Fruit fly (Drosophila melanogaster): ENCODE data around the gene CG2926.
A peak's percentile ranks its signal among the peaks of the same experiment; 100 is the strongest.

CG2926 gene

DNA sequence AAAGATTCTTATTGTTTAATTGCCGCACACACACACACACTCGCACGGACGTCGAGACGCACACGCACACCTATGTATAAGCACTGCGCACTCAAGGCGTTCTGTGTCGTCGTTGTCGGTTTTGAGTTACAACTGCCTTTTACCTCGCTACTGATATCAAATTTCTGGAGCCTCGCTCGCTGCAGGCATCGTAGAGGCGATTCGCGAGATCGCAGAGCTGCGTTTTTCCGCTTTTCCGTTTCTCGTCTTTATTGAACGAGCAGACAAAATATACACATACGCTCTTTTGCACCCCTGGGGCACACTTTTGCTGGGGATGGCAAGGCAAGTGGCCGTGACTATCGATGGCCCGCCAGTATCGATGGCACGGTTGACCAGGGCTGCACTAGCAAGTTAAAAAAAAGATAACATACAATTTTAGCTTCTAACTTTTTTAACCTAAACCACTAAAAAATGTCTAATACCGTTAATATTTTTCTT, 40.7 kb downstream of the CG2926 start, which contains the start of gene CG2519 (continued):
- TF ChIP-seq trem (tag; optimal IDR thresholded peaks at IDR 0.05): peak; percentile 55
- no peak for TF ChIP-seq CG1603 (tag; optimal IDR thresholded peaks at IDR 0.05)
- peak; percentile 15 for TF ChIP-seq CG18619 (GFP tag; optimal IDR thresholded peaks at IDR 0.05)
- 0 out of 2 replicates have a peak, but pooled peaks have one; percentile 62 for TF ChIP-seq CG3847 (GFP tag; IDR thresholded peaks at IDR 0.05)
- TF ChIP-seq pfk (GFP tag; optimal IDR thresholded peaks at IDR 0.05): no peak
- TF ChIP-seq Atf3 (GFP tag; optimal IDR thresholded peaks at IDR 0.05): peak; percentile 41
- TF ChIP-seq CG6813 (GFP tag; optimal IDR thresholded peaks at IDR 0.05): no peak
- peak; percentile 89 for TF ChIP-seq CG7963 (GFP tag; IDR thresholded peaks at IDR 0.05; ENCODE audit: partially characterized antibody)
- 0 out of 2 replicates have a peak, but pooled peaks have one; percentile 14 for TF ChIP-seq danr (GFP tag; IDR thresholded peaks at IDR 0.05)
- peak; percentile 70 for TF ChIP-seq HmgZ (tag; optimal IDR thresholded peaks at IDR 0.05)
- peak; percentile 55 for TF ChIP-seq CG17328 (GFP tag; IDR thresholded peaks at IDR 0.05)
- no peak for TF ChIP-seq BtbVII (GFP tag; optimal IDR thresholded peaks at IDR 0.05)
- TF ChIP-seq CG3163 (GFP tag; optimal IDR thresholded peaks at IDR 0.05): peak; percentile 41
- TF ChIP-seq maf-S (GFP tag; optimal IDR thresholded peaks at IDR 0.05): peak; percentile 16
- TF ChIP-seq Side (GFP tag; optimal IDR thresholded peaks at IDR 0.05): peak; percentile 65
- no peak for TF ChIP-seq Hmr (GFP tag; optimal IDR thresholded peaks at IDR 0.05)
- peak; percentile 85 for TF ChIP-seq CG11456 (GFP tag; IDR thresholded peaks at IDR 0.05)
- TF ChIP-seq onecut (GFP tag; IDR thresholded peaks at IDR 0.05): peak; percentile 62; the same call in 1 of the 2 replicates
- TF ChIP-seq HLHmδ (GFP tag; optimal IDR thresholded peaks at IDR 0.05): no peak
- peak; percentile 45; the same call in 1 of the 3 replicates for TF ChIP-seq Aef1 (GFP tag; IDR thresholded peaks at IDR 0.05)
- TF ChIP-seq sna (GFP tag; IDR thresholded peaks at IDR 0.05; ENCODE audit: partially characterized antibody): peak; percentile 87
- TF ChIP-seq CrebB (tag; optimal IDR thresholded peaks at IDR 0.05): peak; percentile 59
- no peak for TF ChIP-seq ham (GFP tag; IDR thresholded peaks at IDR 0.05)
- peak; percentile 66 for TF ChIP-seq bigmax (GFP tag; optimal IDR thresholded peaks at IDR 0.05)
- TF ChIP-seq CG11093 (GFP tag; IDR thresholded peaks at IDR 0.05): no peak
- peak; percentile 13 for TF ChIP-seq Hr3 (GFP tag; optimal IDR thresholded peaks at IDR 0.05)
- no peak; the same call in 1 of the 2 replicates for TF ChIP-seq Ravus (GFP tag; IDR thresholded peaks at IDR 0.05)
- peak; percentile 52 for TF ChIP-seq CG1792 (GFP tag; optimal IDR thresholded peaks at IDR 0.05)
- TF ChIP-seq Mad (GFP tag; optimal IDR thresholded peaks at IDR 0.05): peak; percentile 48
- TF ChIP-seq CG18764 (GFP tag; optimal IDR thresholded peaks at IDR 0.05): peak; percentile 61
- TF ChIP-seq Kr (GFP tag; optimal IDR thresholded peaks at IDR 0.05): no peak
- TF ChIP-seq Doc3 (GFP tag; IDR thresholded peaks at IDR 0.05; ENCODE audit: partially characterized antibody): peak; percentile 73
- no peak for TF ChIP-seq CG7839 (tag; optimal IDR thresholded peaks at IDR 0.05)
- TF ChIP-seq slbo (GFP tag; IDR thresholded peaks at IDR 0.05): peak; percentile 84
- TF ChIP-seq gro (GFP tag; optimal IDR thresholded peaks at IDR 0.05): peak; percentile 80
- TF ChIP-seq CG17359 (tag; optimal IDR thresholded peaks at IDR 0.05): peak; percentile 59
- TF ChIP-seq h (optimal IDR thresholded peaks at IDR 0.05): no peak
- peak; percentile 74 for TF ChIP-seq CG12659 (GFP tag; optimal IDR thresholded peaks at IDR 0.05)
- peak; percentile 25; the same call in 1 of the 2 replicates for TF ChIP-seq CG8765 (GFP tag; IDR thresholded peaks at IDR 0.05)
- no peak for TF ChIP-seq CG11504 (tag; optimal IDR thresholded peaks at IDR 0.05)
- TF ChIP-seq CG18476 (GFP tag; optimal IDR thresholded peaks at IDR 0.05): no peak
- peak; percentile 39 for TF ChIP-seq CG4820 (GFP tag; optimal IDR thresholded peaks at IDR 0.05)
- TF ChIP-seq ranshi (GFP tag; IDR thresholded peaks at IDR 0.05): peak; percentile 53; the same call in 1 of the 2 replicates
- TF ChIP-seq croc (GFP tag; conservative IDR thresholded peaks at IDR 0.05): no peak
- TF ChIP-seq CG14441 (GFP tag; IDR thresholded peaks at IDR 0.05): no peak; the same call in 1 of the 2 replicates
- peak; percentile 22 for TF ChIP-seq wek (GFP tag; optimal IDR thresholded peaks at IDR 0.05)
- TF ChIP-seq CG10274 (GFP tag; optimal IDR thresholded peaks at IDR 0.05): no peak
- TF ChIP-seq lov (optimal IDR thresholded peaks at IDR 0.05): no peak
- 0 out of 3 replicates have a peak, but pooled peaks have one; percentile 53 for TF ChIP-seq lov (GFP tag; IDR thresholded peaks at IDR 0.05)
- peak; percentile 35 for TF ChIP-seq eyg (GFP tag; optimal IDR thresholded peaks at IDR 0.05)
- peak; percentile 73 for TF ChIP-seq mam (GFP tag; optimal IDR thresholded peaks at IDR 0.05)
